Fruit fly (Drosophila melanogaster): ENCODE measurements around the gene Timp.

Timp gene

dm6 chr3R:10170356-10170876 is 42.4 kb downstream of the Timp start, which contains the start of gene Best1 (continued):
- peak; percentile 76 for TF ChIP-seq twi (tag; optimal IDR thresholded peaks at IDR 0.05)
- no peak for TF ChIP-seq CG7963 (GFP tag; IDR thresholded peaks at IDR 0.05; ENCODE audit: partially characterized antibody)
- peak; percentile 93 for TF ChIP-seq CG6813 (GFP tag; optimal IDR thresholded peaks at IDR 0.05)
- TF ChIP-seq Dp (GFP tag; optimal IDR thresholded peaks at IDR 0.05): peak; percentile 0
- peak; percentile 77; the same call in 1 of the 2 replicates for TF ChIP-seq bowl (GFP tag; IDR thresholded peaks at IDR 0.05)
- peak; percentile 93 for TF ChIP-seq tgo (GFP tag; IDR thresholded peaks at IDR 0.05)
- TF ChIP-seq CG9437 (GFP tag; optimal IDR thresholded peaks at IDR 0.05): peak; percentile 93
- TF ChIP-seq schlank (tag; optimal IDR thresholded peaks at IDR 0.05): peak; percentile 73
- peak; percentile 16 for TF ChIP-seq pzg (GFP tag; optimal IDR thresholded peaks at IDR 0.05)
- TF ChIP-seq phol (tag; optimal IDR thresholded peaks at IDR 0.05): peak; percentile 87
- peak; percentile 38 for TF ChIP-seq fu2 (GFP tag; optimal IDR thresholded peaks at IDR 0.05)
- TF ChIP-seq ara (GFP tag; IDR thresholded peaks at IDR 0.05): peak; percentile 89
- no peak for TF ChIP-seq Lpt (GFP tag; optimal IDR thresholded peaks at IDR 0.05)
- TF ChIP-seq CG42726 (GFP tag; IDR thresholded peaks at IDR 0.05; ENCODE audit: partially characterized antibody): no peak; the same call in none of the 2 replicates
- peak; percentile 97 for TF ChIP-seq oc (tag; optimal IDR thresholded peaks at IDR 0.05)
- TF ChIP-seq CG17829 (tag; optimal IDR thresholded peaks at IDR 0.05): peak; percentile 94
- peak; percentile 82 for TF ChIP-seq bab2 (GFP tag; optimal IDR thresholded peaks at IDR 0.05)
- no peak for TF ChIP-seq lov (optimal IDR thresholded peaks at IDR 0.05)
- TF ChIP-seq lov (GFP tag; IDR thresholded peaks at IDR 0.05): peak; percentile 80
- peak; percentile 95 for TF ChIP-seq CG15269 (tag; optimal IDR thresholded peaks at IDR 0.05)
- TF ChIP-seq klu (GFP tag; IDR thresholded peaks at IDR 0.05): peak; percentile 78
- peak; percentile 94 for TF ChIP-seq ranshi (GFP tag; IDR thresholded peaks at IDR 0.05)
- peak; percentile 67 for TF ChIP-seq CG12104 (GFP tag; optimal IDR thresholded peaks at IDR 0.05)
- peak; percentile 84 for TF ChIP-seq toy (GFP tag; IDR thresholded peaks at IDR 0.05)
- TF ChIP-seq dati (GFP tag; IDR thresholded peaks at IDR 0.05): no peak
- TF ChIP-seq Hand (GFP tag; optimal IDR thresholded peaks at IDR 0.05): peak; percentile 82
- TF ChIP-seq BtbVII (GFP tag; optimal IDR thresholded peaks at IDR 0.05): peak; percentile 90
- peak; percentile 52 to 62 for TF ChIP-seq chif (GFP tag; optimal IDR thresholded peaks at IDR 0.05)
- peak; percentile 86 for TF ChIP-seq CG30431 (GFP tag; optimal IDR thresholded peaks at IDR 0.05)
- TF ChIP-seq lab (GFP tag; optimal IDR thresholded peaks at IDR 0.05): peak; percentile 96
- peak; percentile 76 for TF ChIP-seq CG4707 (GFP tag; optimal IDR thresholded peaks at IDR 0.05)
- TF ChIP-seq chn (GFP tag; optimal IDR thresholded peaks at IDR 0.05): peak; percentile 54
- TF ChIP-seq bsh (GFP tag; optimal IDR thresholded peaks at IDR 0.05): peak; percentile 85 to 94
- TF ChIP-seq ATbp (GFP tag; optimal IDR thresholded peaks at IDR 0.05): peak; percentile 92
- peak; percentile 83 for TF ChIP-seq CG16815 (GFP tag; optimal IDR thresholded peaks at IDR 0.05)
- peak; percentile 70 for TF ChIP-seq exex (tag; optimal IDR thresholded peaks at IDR 0.05)
- peak; percentile 61 for TF ChIP-seq yki (optimal IDR thresholded peaks at IDR 0.05)
- peak; percentile 50 for TF ChIP-seq ems (GFP tag; optimal IDR thresholded peaks at IDR 0.05)
- peak; percentile 95 for TF ChIP-seq sob (GFP tag; IDR thresholded peaks at IDR 0.05)
- peak; percentile 93 for TF ChIP-seq Drgx (GFP tag; IDR thresholded peaks at IDR 0.05)
- peak; percentile 0 for TF ChIP-seq crc (GFP tag; optimal IDR thresholded peaks at IDR 0.05)
- peak; percentile 91 for TF ChIP-seq CG3847 (GFP tag; IDR thresholded peaks at IDR 0.05)
- TF ChIP-seq shn (GFP tag; optimal IDR thresholded peaks at IDR 0.05): peak; percentile 61
- TF ChIP-seq Abd-B (GFP tag; optimal IDR thresholded peaks at IDR 0.05): peak; percentile 87
- TF ChIP-seq kni (GFP tag; optimal IDR thresholded peaks at IDR 0.05): peak; percentile 69
- peak; percentile 68 for TF ChIP-seq CG10321 (GFP tag; IDR thresholded peaks at IDR 0.05)
- TF ChIP-seq CG10147 (GFP tag; optimal IDR thresholded peaks at IDR 0.05): peak; percentile 93
- TF ChIP-seq tin (GFP tag; optimal IDR thresholded peaks at IDR 0.05): peak; percentile 91
- peak; percentile 96 for TF ChIP-seq slbo (GFP tag; IDR thresholded peaks at IDR 0.05)
- peak; percentile 89 for TF ChIP-seq az2 (GFP tag; optimal IDR thresholded peaks at IDR 0.05)
- TF ChIP-seq CG10654 (GFP tag; optimal IDR thresholded peaks at IDR 0.05): peak; percentile 69
